Worm (Caenorhabditis elegans) whole organism, midembryonic: ENCODE measurements around the gene clec-58.

ENCODE experiments used
- cog-1 ChIP-seq: sonication (generic microtip); optimal IDR thresholded peaks from 2 replicates; lab custom pipeline; 2016; ENCODE audit warnings: missing genetic modification characterization, missing compliant biosample characterization
- klf-2 ChIP-seq: fragments of 200-800 bp; sonication (Bioruptor generic); conservative IDR thresholded peaks from 2 replicates; pipeline ENCODE4 v1.3.6; 2022; ENCODE audit warnings: missing genetic modification reagents, missing genetic modification characterization, missing compliant biosample characterization

ce11 chrII:10435836-10436235 lies 40.1 kb downstream of the clec-58 start, which contains the start of gene cut-4:
- no peak for TF ChIP-seq cog-1 (tag; lab: Kevin White, UChicago)
- no peak for TF ChIP-seq klf-2 (GFP tag; lab: Robert Waterston, UW)
